Fruit fly (Drosophila melanogaster): ENCODE results near the gene CG34138.
A peak's percentile ranks its signal among the peaks of the same experiment; 100 is the strongest.

Gene CG34138

DNA sequence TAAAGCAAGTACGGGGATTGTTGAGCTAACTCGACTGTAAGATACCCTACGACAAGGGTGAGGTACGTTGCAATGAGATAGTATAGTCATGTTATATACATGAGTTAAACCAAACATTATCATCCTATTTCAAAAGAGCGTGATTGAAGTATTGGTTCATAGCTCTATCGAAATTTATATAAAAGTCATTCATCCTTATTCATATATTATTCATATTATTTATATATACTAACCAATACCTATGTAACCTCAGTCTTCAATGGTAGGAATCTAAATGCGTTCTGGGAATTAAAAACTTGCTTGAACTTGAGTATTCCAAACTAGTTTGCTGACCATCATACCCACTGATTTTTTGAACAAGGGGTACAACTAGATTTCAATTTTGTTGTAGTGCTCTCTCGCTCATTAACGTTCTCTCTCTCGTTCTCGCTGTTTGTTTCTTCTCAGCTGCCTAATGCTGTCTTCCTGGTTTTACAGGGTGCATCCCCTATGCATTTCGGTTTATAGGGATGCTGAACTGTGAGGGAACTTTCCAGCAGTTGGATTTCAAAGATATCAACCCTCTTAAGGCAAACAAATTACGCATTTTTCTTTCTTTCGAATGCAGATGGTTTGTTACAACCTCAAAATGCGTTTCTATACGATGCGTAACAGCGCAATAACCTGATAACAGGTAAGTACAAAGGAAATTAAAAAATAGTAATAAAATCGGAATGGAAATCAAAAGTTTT is 6.8 kb upstream of the CG34138 start:
- TF ChIP-seq CTCF (optimal IDR thresholded peaks at IDR 0.05) (no peak), CG8478 (optimal IDR thresholded peaks at IDR 0.05) (no peak)

dm6 chr3R:19632685-19633116 is 2.0 kb upstream of the CG34138 start, which contains the start of gene CG6231:
Gene CG6231 (minus strand): TSS chr3R:19632718.
- TF ChIP-seq CTCF (optimal IDR thresholded peaks at IDR 0.05) = no peak
- TF ChIP-seq CG8478 (optimal IDR thresholded peaks at IDR 0.05) = no peak

dm6 chr3R:19638004-19638403 is 3.3 kb downstream of the CG34138 start:
- TF ChIP-seq CTCF (optimal IDR thresholded peaks at IDR 0.05) (no peak), CG8478 (optimal IDR thresholded peaks at IDR 0.05) (no peak)

- TF ChIP-seq CTCF (optimal IDR thresholded peaks at IDR 0.05) = no peak
- TF ChIP-seq CG8478 (optimal IDR thresholded peaks at IDR 0.05) = no peak
These were observed 6.3 kb downstream of the CG34138 start for dm6 chr3R:19641058-19641457.

DNA sequence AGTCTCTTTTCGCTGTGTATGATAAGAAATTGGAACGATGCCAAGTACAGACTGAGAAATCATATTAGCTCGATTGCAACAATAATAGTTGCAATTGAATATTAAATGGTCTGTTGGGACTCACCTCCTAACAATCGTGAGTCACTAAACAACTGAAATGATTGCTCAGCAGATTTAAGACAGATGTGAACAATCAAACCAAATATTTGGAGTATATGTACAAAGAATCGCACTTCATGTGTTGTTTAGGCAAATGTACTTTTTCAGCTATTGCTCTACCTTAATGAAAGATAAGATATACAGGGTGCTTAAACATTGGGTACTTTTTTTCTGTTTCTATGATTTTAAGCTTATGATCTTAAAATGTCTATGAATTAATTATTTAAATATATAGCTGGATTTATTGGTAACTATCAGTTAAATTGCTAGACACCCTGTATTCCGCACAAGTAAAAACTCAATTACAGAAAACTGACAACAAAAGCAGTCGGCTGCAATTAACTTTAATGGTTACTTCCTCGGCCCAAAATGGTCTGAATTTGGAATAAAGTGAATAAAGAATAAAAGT is 6.8 kb downstream of the CG34138 start:
- TF ChIP-seq CG8478 (optimal IDR thresholded peaks at IDR 0.05) (no peak), CTCF (optimal IDR thresholded peaks at IDR 0.05) (no peak)

- TF ChIP-seq CG8478 (optimal IDR thresholded peaks at IDR 0.05) (no peak), CTCF (optimal IDR thresholded peaks at IDR 0.05) (no peak)
These were observed 7.5 kb downstream of the CG34138 start, which contains the start of gene subdued for dm6 chr3R:19642092-19642892. Gene subdued (minus strand): TSS chr3R:19642722.

- TF ChIP-seq CG8478 (optimal IDR thresholded peaks at IDR 0.05) = no peak
- TF ChIP-seq CTCF (optimal IDR thresholded peaks at IDR 0.05) = no peak
These were observed 8.1 kb downstream of the CG34138 start for dm6 chr3R:19642893-19643270.

dm6 chr3R:19644094-19644900 is 9.5 kb downstream of the CG34138 start, which contains the start of gene Vha13:
Gene Vha13 (minus strand): TSS chr3R:19644386.
- TF ChIP-seq CG8478 (optimal IDR thresholded peaks at IDR 0.05) = no peak
- no peak for TF ChIP-seq CTCF (optimal IDR thresholded peaks at IDR 0.05)

dm6 chr3R:19644901-19645204 is 10.1 kb downstream of the CG34138 start, which contains the start of gene Nup58:
Gene Nup58 (plus strand): TSS chr3R:19645026.
- TF ChIP-seq CG8478 (optimal IDR thresholded peaks at IDR 0.05) (no peak), CTCF (optimal IDR thresholded peaks at IDR 0.05) (no peak)

DNA sequence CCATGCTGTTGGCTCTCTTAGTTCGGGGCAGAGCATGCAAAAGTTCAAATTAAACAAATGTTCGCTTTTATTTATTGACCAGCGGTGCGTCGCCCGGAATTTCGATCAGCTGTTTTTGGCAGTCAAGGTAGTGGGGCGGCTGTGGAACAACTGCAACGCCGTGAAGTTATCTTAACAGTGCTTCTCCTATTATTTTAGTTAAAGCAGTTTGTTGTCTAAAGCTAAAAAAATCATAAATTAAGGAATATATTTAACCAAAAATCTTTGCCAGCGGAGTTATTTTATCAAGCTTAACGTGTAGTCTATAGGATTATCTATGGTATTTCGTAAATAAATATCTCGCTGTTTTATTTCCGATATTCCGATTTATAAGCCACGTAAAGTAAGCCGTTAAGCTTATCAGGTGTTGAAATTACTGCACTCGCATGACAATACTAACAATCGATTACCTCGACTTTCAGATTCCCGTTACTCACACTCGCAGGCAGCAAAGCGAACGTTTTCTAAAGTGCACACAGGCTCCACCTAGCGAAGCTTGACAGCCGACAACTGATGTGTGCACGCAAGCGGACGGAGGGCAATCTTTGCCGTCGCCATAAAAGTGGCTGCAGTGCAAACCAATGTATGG is 13.7 kb downstream of the CG34138 start, which contains the start of the genes CG6195 and CG31220:
CG6195 (minus strand) TSS at position 122 of the 628 bp plus-strand sequence.
CG31220 (plus strand) TSS at position 199 of the 628 bp plus-strand sequence.
- TF ChIP-seq CG8478 (optimal IDR thresholded peaks at IDR 0.05) = no peak
- peak; percentile 86 to 87 for TF ChIP-seq CTCF (optimal IDR thresholded peaks at IDR 0.05)

DNA sequence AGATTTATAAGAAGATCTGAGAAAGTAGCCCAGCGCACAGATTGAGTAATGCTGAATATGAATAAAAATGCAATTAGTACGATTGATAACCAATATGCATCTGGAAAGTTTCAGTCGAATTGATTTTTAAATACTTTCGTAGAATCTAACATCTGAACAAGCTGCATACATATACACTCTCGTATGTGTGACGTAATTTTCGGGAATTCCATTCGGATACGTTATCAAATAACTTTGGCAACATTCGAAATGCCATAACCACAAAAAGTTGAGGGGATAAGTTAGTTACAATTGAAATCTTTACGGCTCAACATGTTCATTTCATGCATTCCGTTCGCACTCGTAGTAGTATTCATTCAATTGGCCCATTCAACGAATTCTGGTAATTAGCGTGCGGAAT is 16.0 kb downstream of the CG34138 start, which contains the start of gene CG31219:
CG31219 (plus strand) TSS at position 301 of the 400 bp plus-strand sequence.
- no peak for TF ChIP-seq CTCF (optimal IDR thresholded peaks at IDR 0.05)
- TF ChIP-seq CG8478 (optimal IDR thresholded peaks at IDR 0.05) = no peak

DNA sequence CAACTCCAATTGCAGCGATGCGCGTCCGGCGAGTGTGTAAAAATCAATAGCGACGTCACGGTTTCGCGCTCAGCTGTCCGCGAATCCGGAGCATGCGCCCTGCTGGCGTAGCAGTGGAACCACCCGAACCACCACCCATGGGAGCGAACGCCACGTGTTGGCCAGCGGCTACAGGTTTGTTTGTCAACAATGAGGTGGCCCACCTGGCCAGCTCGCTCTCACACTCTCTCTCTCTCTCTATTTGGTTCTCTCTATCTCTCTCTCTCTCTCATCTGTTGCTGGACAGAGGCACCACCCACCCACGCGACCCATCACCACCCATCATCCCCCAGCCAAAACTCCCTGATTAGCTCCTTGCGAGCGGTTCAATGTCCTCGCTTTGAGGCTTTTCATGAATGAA is 21.7 kb downstream of the CG34138 start:
- TF ChIP-seq CTCF (optimal IDR thresholded peaks at IDR 0.05) (no peak), CG8478 (optimal IDR thresholded peaks at IDR 0.05) (no peak)

DNA sequence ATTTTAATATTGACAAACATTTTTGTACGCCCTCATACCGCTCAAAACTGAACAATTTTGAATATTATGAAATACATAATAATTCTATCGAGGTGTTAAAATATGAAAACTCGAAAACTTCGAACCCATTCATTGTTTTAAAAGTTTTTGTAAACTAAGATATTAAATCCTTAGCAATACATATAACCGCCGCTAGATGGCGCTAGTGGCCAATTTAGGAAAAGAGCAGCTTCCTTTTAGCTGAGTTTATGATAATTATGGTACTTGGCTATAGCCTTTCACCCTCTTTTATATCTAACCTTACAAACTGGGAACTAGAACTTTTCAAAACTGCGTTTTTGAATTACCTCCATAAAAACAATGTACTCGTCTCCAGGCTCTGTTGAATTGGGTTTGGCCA is 22.5 kb downstream of the CG34138 start:
- no peak for TF ChIP-seq CG8478 (optimal IDR thresholded peaks at IDR 0.05)
- peak; percentile 57 to 73 for TF ChIP-seq CTCF (optimal IDR thresholded peaks at IDR 0.05)

- TF ChIP-seq CG8478 (optimal IDR thresholded peaks at IDR 0.05) (no peak), CTCF (optimal IDR thresholded peaks at IDR 0.05) (no peak)
These were observed 23.0 kb downstream of the CG34138 start, which contains the start of gene CG6184 for dm6 chr3R:19657766-19658165. Gene CG6184 (minus strand): TSS chr3R:19657866.

Measured in S2 (cell line).